Worm (Caenorhabditis elegans) whole organism, L4 larva: ENCODE measurements around the gene cpg-19.

Source experiments
- F49E8.2 ChIP-seq: sonication (generic microtip); optimal IDR thresholded peaks from 2 replicates; lab custom pipeline; 2016; ENCODE audit warnings: missing compliant biosample characterization, mild to moderate bottlenecking, missing genetic modification characterization, borderline replicate concordance
- Y5F2A.4 ChIP-seq: fragments of 200-800 bp; sonication (Bioruptor generic); optimal IDR thresholded peaks from 2 replicates; lab custom pipeline; 2018; ENCODE audit warnings: mild to moderate bottlenecking, missing genetic modification characterization, missing compliant biosample characterization
- ZK546.5 ChIP-seq, 2 experiments: sonication (generic microtip); optimal IDR thresholded peaks; 2 replicates each; lab custom pipeline; 2017; ENCODE audit warnings: missing biosample characterization in 2 of 2, missing genetic modification characterization in 2 of 2
- aha-1 ChIP-seq: fragments of 150-350 bp; peaks from one replicate; lab custom pipeline; 2014; ENCODE audit warnings: missing biosample characterization, missing genetic modification characterization
- ama-1 ChIP-seq: fragments of 150-350 bp; optimal IDR thresholded peaks from 2 replicates; lab custom pipeline; 2014; ENCODE audit warnings: inconsistent platforms, mixed read lengths
- ceh-82 ChIP-seq: sonication (generic microtip); optimal IDR thresholded peaks from 2 replicates; lab custom pipeline; 2017; ENCODE audit warnings: missing biosample characterization, missing genetic modification characterization
- daf-12 ChIP-seq: fragments of 150-350 bp; optimal IDR thresholded peaks from 2 replicates; lab custom pipeline; 2014; ENCODE audit warnings: missing biosample characterization, missing genetic modification reagents, missing genetic modification characterization
- daf-19 ChIP-seq: fragments of 200-800 bp; sonication (Bioruptor generic); conservative IDR thresholded peaks from 2 replicates; pipeline ENCODE4 v1.3.6; 2022; ENCODE audit warnings: missing genetic modification characterization, missing compliant biosample characterization
- dmd-9 ChIP-seq: fragments of 200-800 bp; sonication (Bioruptor generic); IDR thresholded peaks from 2 replicates; pipeline ENCODE4 v1.3.6; 2022; ENCODE audit warnings: missing genetic modification reagents, missing genetic modification characterization, missing compliant biosample characterization
- dpl-1 ChIP-seq: fragments of 150-350 bp; optimal IDR thresholded peaks from 2 replicates; lab custom pipeline; 2014; ENCODE audit warnings: missing biosample characterization, missing genetic modification reagents, missing genetic modification characterization
- egl-27 ChIP-seq: sonication (generic microtip); optimal IDR thresholded peaks from 3 replicates; lab custom pipeline; 2017; ENCODE audit warnings: missing biosample characterization, missing genetic modification reagents, missing genetic modification characterization
- egl-43 ChIP-seq: fragments of 200-800 bp; sonication (Bioruptor generic); IDR thresholded peaks from 2 replicates; pipeline ENCODE4 v1.3.6; 2022; ENCODE audit warnings: missing genetic modification reagents, missing genetic modification characterization, missing compliant biosample characterization
- fkh-10 ChIP-seq: fragments of 150-350 bp; optimal IDR thresholded peaks from 2 replicates; lab custom pipeline; 2014; ENCODE audit warnings: missing biosample characterization, missing genetic modification reagents, missing genetic modification characterization
- fos-1 ChIP-seq: fragments of 150-350 bp; optimal IDR thresholded peaks from 2 replicates; lab custom pipeline; 2014; ENCODE audit warnings: missing biosample characterization, missing genetic modification characterization
- hlh-11 ChIP-seq: fragments of 200-800 bp; sonication (Bioruptor generic); optimal IDR thresholded peaks from 2 replicates; lab custom pipeline; 2018; ENCODE audit warnings: mild to moderate bottlenecking, missing genetic modification characterization, missing compliant biosample characterization
- hlh-30 ChIP-seq: sonication (generic microtip); optimal IDR thresholded peaks from 2 replicates; lab custom pipeline; 2017; ENCODE audit warnings: antibody characterized with exemption, mild to moderate bottlenecking, missing genetic modification characterization, missing compliant biosample characterization; ENCODE audit not compliant: insufficient read depth
- hmg-1.1 ChIP-seq: fragments of 200-800 bp; sonication (Bioruptor generic); IDR thresholded peaks from 2 replicates; pipeline ENCODE4 v1.3.6; 2022; ENCODE audit warnings: missing genetic modification reagents, missing genetic modification characterization, missing compliant biosample characterization
- jun-1 ChIP-seq: fragments of 150-350 bp; optimal IDR thresholded peaks from 2 replicates; lab custom pipeline; 2014; ENCODE audit warnings: missing biosample characterization, missing genetic modification reagents, missing genetic modification characterization
- madf-5 ChIP-seq, 2 experiments: fragments of 200-800 bp; sonication (Bioruptor generic); IDR thresholded peaks; 2 replicates each; pipeline ENCODE4 v1.3.6; 2022; ENCODE audit warnings: missing compliant biosample characterization in 2 of 2, missing genetic modification characterization in 2 of 2
- mxl-2 ChIP-seq: fragments of 200-800 bp; sonication (Bioruptor generic); conservative IDR thresholded peaks from 2 replicates; pipeline ENCODE4 v1.3.6; 2022; ENCODE audit warnings: missing genetic modification reagents, missing genetic modification characterization, missing compliant biosample characterization
- mxl-3 ChIP-seq: fragments of 200-800 bp; sonication (Bioruptor generic); optimal IDR thresholded peaks from 2 replicates; lab custom pipeline; 2018; ENCODE audit warnings: mild to moderate bottlenecking, missing genetic modification characterization, missing compliant biosample characterization
- nhr-102 ChIP-seq: sonication (generic microtip); optimal IDR thresholded peaks from 2 replicates; lab custom pipeline; 2016; ENCODE audit warnings: mild to moderate bottlenecking, missing genetic modification characterization, moderate library complexity, missing compliant biosample characterization
- nhr-28 ChIP-seq: fragments of 150-350 bp; optimal IDR thresholded peaks from 2 replicates; lab custom pipeline; 2014; ENCODE audit warnings: missing biosample characterization, missing genetic modification characterization
- nhr-48 ChIP-seq: sonication (generic microtip); optimal IDR thresholded peaks from 2 replicates; lab custom pipeline; 2016; ENCODE audit warnings: mild to moderate bottlenecking, missing genetic modification characterization, missing compliant biosample characterization
- nhr-6 ChIP-seq: fragments of 150-350 bp; optimal IDR thresholded peaks from 2 replicates; lab custom pipeline; 2014; ENCODE audit warnings: missing biosample characterization, missing genetic modification characterization
- rbr-2 ChIP-seq: sonication (generic microtip); optimal IDR thresholded peaks from 2 replicates; lab custom pipeline; 2016; ENCODE audit warnings: missing genotype, missing genetic modification characterization, missing compliant biosample characterization
- set-16 ChIP-seq: fragments of 200-800 bp; sonication (Bioruptor generic); IDR thresholded peaks from 2 replicates; pipeline ENCODE4 v1.3.6; 2022; ENCODE audit warnings: missing genetic modification reagents, missing genetic modification characterization, missing compliant biosample characterization
- snpc-1.2 ChIP-seq: fragments of 200-800 bp; sonication (Bioruptor generic); IDR thresholded peaks from 2 replicates; pipeline ENCODE4 v1.3.6; 2022; ENCODE audit warnings: missing genetic modification reagents, missing genetic modification characterization, missing compliant biosample characterization
- unc-62 ChIP-seq, 3 experiments: fragments of 150-350 bp in 1 of 3; sonication (generic microtip); optimal IDR thresholded peaks in 2 of 3; peaks in 1 of 3; 1 replicate in 1 of 3; 2 replicates in 2 of 3; lab custom pipeline; 2014 to 2017; ENCODE audit warnings: missing biosample characterization in 3 of 3, missing genetic modification characterization in 3 of 3, missing genetic modification reagents in 3 of 3, missing genotype in 1 of 3
- zag-1 ChIP-seq: fragments of 150-350 bp; optimal IDR thresholded peaks from 2 replicates; lab custom pipeline; 2014; ENCODE audit warnings: missing biosample characterization, missing genetic modification characterization
- zfp-2 ChIP-seq: sonication (generic microtip); optimal IDR thresholded peaks from 2 replicates; lab custom pipeline; 2016; ENCODE audit warnings: mild to moderate bottlenecking, missing genetic modification characterization, missing compliant biosample characterization
- zfp-3 ChIP-seq: fragments of 200-800 bp; sonication (Bioruptor generic); conservative IDR thresholded peaks from 2 replicates; pipeline ENCODE4 v1.3.6; 2022; ENCODE audit warnings: missing genetic modification reagents, missing genetic modification characterization, missing compliant biosample characterization

Gene cpg-19

ce11 chrX:16619158-16619557 is 2.4 kb upstream of the cpg-19 start (continued):
- TF ChIP-seq zfp-2 (tag; lab: Kevin White, UChicago) (no peak), hlh-30 (tag; lab: Kevin White, UChicago) (peak; percentile 89), zag-1 (tag; lab: Kevin White, UChicago) (no peak), daf-19 (GFP tag; lab: Robert Waterston, UW) (peak; percentile 61; the same call in 1 of the 2 replicates), ZK546.5 (tag; optimal IDR thresholded peaks at IDR 0.05; lab: Kevin White, UChicago) (no peak), fkh-10 (GFP tag; lab: Kevin White, UChicago) (no peak), dpl-1 (GFP tag; lab: Kevin White, UChicago) (no peak), egl-27 (tag; lab: Kevin White, UChicago) (no peak), ama-1 (lab: Kevin White, UChicago) (no peak), dmd-9 (GFP tag; lab: Robert Waterston, UW) (0 out of 2 replicates have a peak, but pooled peaks have one; percentile 48), mxl-2 (GFP tag; lab: Robert Waterston, UW) (peak; percentile 31; the same call in 1 of the 2 replicates)

ce11 chrX:16623269-16623668 is 1.7 kb downstream of the cpg-19 start:
- TF ChIP-seq hmg-1.1 (GFP tag; lab: Robert Waterston, UW) (no peak), aha-1 (tag; lab: Kevin White, UChicago) (peak; percentile 16), rbr-2 (tag; lab: Kevin White, UChicago) (no peak), egl-43 (GFP tag; lab: Robert Waterston, UW) (no peak), unc-62 (GFP tag; optimal IDR thresholded peaks at IDR 0.05 in 1 of 2; lab: Kevin White, UChicago) (peak in 1 of 2 experiments; percentile 64), unc-62 (tag; optimal IDR thresholded peaks at IDR 0.05; lab: Kevin White, UChicago) (no peak)

DNA sequence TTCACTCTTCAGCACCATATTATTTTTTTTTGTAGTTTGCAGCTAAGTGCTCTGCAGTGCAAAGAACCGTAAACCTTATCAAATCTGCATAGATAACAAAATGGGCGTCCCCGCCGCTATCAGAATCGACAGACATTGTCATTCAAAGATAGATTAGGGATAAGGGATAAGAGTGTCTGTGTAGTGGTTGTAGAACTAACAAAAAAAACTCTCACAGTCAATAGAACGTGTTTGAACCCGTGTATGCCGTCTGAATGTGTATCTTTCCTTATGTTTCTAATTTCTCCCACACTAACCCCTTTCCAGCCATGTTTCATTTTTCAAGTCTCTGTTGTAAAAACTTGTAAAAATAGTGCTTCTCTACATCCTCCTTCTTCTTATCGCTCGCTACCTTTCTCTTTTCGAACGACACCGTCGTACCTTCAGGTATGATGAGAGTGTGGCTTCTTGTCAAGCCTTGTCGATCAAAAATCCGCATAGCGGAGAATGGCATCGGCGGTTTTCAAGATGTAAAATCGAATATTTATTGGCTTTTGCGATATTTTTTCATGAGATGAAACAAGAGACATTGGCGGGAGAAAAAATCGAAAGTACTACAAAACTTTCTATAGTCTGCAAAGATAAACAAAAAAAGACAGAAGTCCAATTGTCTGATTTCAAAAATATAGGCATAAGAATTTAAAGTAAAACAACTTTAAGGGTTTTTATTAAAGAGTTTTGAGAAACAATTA is 3.6 kb downstream of the cpg-19 start:
- TF ChIP-seq dmd-9 (GFP tag; lab: Robert Waterston, UW) (no peak), mxl-3 (GFP tag; lab: Kevin White, UChicago) (peak; percentile 62), fos-1 (tag; lab: Kevin White, UChicago) (no peak), jun-1 (tag; lab: Kevin White, UChicago) (no peak), nhr-48 (tag; lab: Kevin White, UChicago) (peak; percentile 34), Y5F2A.4 (no peak), dpl-1 (GFP tag; lab: Kevin White, UChicago) (no peak), daf-12 (tag; lab: Kevin White, UChicago) (no peak), ama-1 (lab: Kevin White, UChicago) (no peak), F49E8.2 (tag; lab: Kevin White, UChicago) (no peak), nhr-28 (tag; lab: Kevin White, UChicago) (peak; percentile 5), aha-1 (tag; lab: Kevin White, UChicago) (peak; percentile 70), hmg-1.1 (GFP tag; lab: Robert Waterston, UW) (no peak), unc-62 (GFP tag; optimal IDR thresholded peaks at IDR 0.05 in 1 of 2; lab: Kevin White, UChicago) (peak in 1 of 2 experiments; percentile 69), unc-62 (tag; optimal IDR thresholded peaks at IDR 0.05; lab: Kevin White, UChicago) (no peak)

DNA sequence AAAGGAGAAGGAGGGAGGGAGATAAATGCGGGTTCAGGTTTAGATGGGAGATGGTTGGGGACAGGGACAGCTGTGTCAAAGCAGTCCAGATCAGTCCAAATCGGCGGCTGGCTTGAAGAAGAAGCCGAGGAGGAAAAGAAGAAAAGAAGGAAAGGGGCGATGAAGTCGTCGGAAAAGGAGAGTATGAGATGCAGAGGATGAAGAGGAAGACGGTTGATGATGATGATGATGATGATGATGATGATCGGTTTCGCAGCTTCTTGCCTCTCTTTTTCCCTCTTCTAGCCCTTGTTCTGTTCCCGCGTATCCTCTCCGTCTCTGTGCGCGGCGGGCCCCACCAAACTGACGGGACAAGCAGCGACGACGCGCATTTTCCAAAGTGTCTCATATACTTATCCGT is 5.2 kb downstream of the cpg-19 start:
- peak; percentile 50 for TF ChIP-seq mxl-3 (GFP tag; lab: Kevin White, UChicago)
- TF ChIP-seq nhr-102 (tag; lab: Kevin White, UChicago) = no peak
- TF ChIP-seq snpc-1.2 (GFP tag; lab: Robert Waterston, UW) = no peak
- TF ChIP-seq set-16 (GFP tag; lab: Robert Waterston, UW) = peak; percentile 62
- TF ChIP-seq hlh-11 (tag; lab: Kevin White, UChicago) = peak; percentile 26
- no peak for TF ChIP-seq nhr-6 (tag; lab: Kevin White, UChicago)
- no peak for TF ChIP-seq ceh-82 (tag; lab: Kevin White, UChicago)
- no peak for TF ChIP-seq madf-5 (GFP tag; IDR thresholded peaks at IDR 0.05; lab: Robert Waterston, UW)
- no peak for TF ChIP-seq zfp-2 (tag; lab: Kevin White, UChicago)
- no peak for TF ChIP-seq zfp-3 (GFP tag; lab: Robert Waterston, UW)
- TF ChIP-seq, all 104 proteins: peak for 3
